Worm (Caenorhabditis elegans): ENCODE measurements around the gene pfd-1.

Gene pfd-1

DNA sequence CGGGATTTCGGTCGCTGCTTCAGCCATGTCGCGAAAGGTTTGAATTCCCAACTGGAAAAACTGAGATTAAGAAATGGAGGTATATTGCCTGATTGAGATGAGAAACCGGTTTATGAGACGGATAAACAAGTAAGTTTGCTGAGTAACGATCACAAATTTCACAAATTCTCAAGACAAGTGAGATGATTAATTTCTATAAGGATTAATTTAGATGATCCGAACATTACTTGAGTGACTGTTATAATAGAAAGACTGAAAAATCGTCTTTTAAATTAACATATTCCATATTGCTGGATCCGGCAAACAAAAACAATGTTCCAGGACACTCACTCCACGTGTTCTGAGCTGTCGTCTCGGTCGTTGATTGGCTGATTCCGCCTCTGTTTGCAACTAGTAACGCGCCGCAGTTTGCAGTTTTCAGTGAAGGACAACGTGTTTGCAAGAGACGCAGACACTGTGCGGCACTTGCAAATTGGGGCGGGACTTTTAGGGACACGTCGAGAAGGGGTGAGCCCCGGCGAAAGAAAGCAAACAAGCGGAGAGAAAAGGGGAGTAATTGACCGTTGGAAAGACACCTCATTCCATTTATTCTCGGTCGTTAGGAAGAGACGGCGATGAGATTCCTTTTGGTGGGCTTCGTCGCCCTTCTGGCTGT is 30.9 kb upstream of the pfd-1 start, which contains the start of the genes imp-2 and enpl-1 (continued):
- TF ChIP-seq nhr-19 (GFP tag; conservative IDR thresholded peaks at IDR 0.05) (peak; percentile 93), nhr-47 (tag; optimal IDR thresholded peaks at IDR 0.05) (peak; percentile 94), dsc-1 (tag; optimal IDR thresholded peaks at IDR 0.05) (peak; percentile 85), mdl-1 (tag; optimal IDR thresholded peaks at IDR 0.05) (peak; percentile 85 to 98), alr-1 (tag; optimal IDR thresholded peaks at IDR 0.05; ENCODE audit: borderline replicate concordance) (no peak), fkh-4 (tag; optimal IDR thresholded peaks at IDR 0.05; ENCODE audit: borderline replicate concordance) (peak; percentile 51), egl-13 (tag; optimal IDR thresholded peaks at IDR 0.05) (peak; percentile 83), hlh-17 (GFP tag; optimal IDR thresholded peaks at IDR 0.05; ENCODE audit: borderline replicate concordance) (no peak), ces-1 (GFP tag; optimal IDR thresholded peaks at IDR 0.05) (no peak), F16B12.6 (tag; optimal IDR thresholded peaks at IDR 0.05) (peak; percentile 56), isw-1 (GFP tag; IDR thresholded peaks at IDR 0.05) (peak; percentile 94), ztf-11 (tag; optimal IDR thresholded peaks at IDR 0.05) (peak in 1 of 2 experiments; percentile 78), vab-15 (tag; optimal IDR thresholded peaks at IDR 0.05) (peak; percentile 55), fos-1 (tag; optimal IDR thresholded peaks at IDR 0.05) (peak; percentile 76), ceh-90 (tag; optimal IDR thresholded peaks at IDR 0.05) (no peak), elt-2 (tag; optimal IDR thresholded peaks at IDR 0.05) (peak; percentile 72), lin-39 (tag; optimal IDR thresholded peaks at IDR 0.05) (peak; percentile 72), pqm-1 (tag; optimal IDR thresholded peaks at IDR 0.05) (no peak), efl-3 (GFP tag; optimal IDR thresholded peaks at IDR 0.05) (no peak), unc-98 (GFP tag; IDR thresholded peaks at IDR 0.05) (peak; percentile 49; the same call in 1 of the 2 replicates), nhr-71 (tag; optimal IDR thresholded peaks at IDR 0.05) (peak; percentile 97), ztf-4 (tag; optimal IDR thresholded peaks at IDR 0.05) (peak; percentile 75), grh-1 (GFP tag; IDR thresholded peaks at IDR 0.05) (peak; percentile 91), aly-2 (tag; optimal IDR thresholded peaks at IDR 0.05) (peak; percentile 44), C04F5.9 (tag; optimal IDR thresholded peaks at IDR 0.05) (peak; percentile 59), mep-1 (tag; optimal IDR thresholded peaks at IDR 0.05) (peak; percentile 88), Y116A8C.19 (tag; optimal IDR thresholded peaks at IDR 0.05; ENCODE audit: borderline replicate concordance) (no peak), zag-1 (tag; optimal IDR thresholded peaks at IDR 0.05) (peak; percentile 40), mab-9 (GFP tag; IDR thresholded peaks at IDR 0.05) (peak; percentile 77; the same call in 1 of the 2 replicates), blmp-1 (tag; optimal IDR thresholded peaks at IDR 0.05) (peak; percentile 37), ets-5 (GFP tag; IDR thresholded peaks at IDR 0.05) (no peak), hlh-4 (tag; optimal IDR thresholded peaks at IDR 0.05) (no peak), fkh-10 (GFP tag; optimal IDR thresholded peaks at IDR 0.05) (peak; percentile 75), sox-4 (tag; optimal IDR thresholded peaks at IDR 0.05) (peak; percentile 41), nhr-237 (tag; optimal IDR thresholded peaks at IDR 0.05) (peak; percentile 63), pax-3 (tag; optimal IDR thresholded peaks at IDR 0.05) (peak; percentile 84), mef-2 (tag; optimal IDR thresholded peaks at IDR 0.05) (peak; percentile 70), nhr-12 (tag; optimal IDR thresholded peaks at IDR 0.05) (no peak), ceh-88 (GFP tag; IDR thresholded peaks at IDR 0.05) (no peak), nhr-20 (tag; optimal IDR thresholded peaks at IDR 0.05) (peak; percentile 94), nhr-84 (tag; optimal IDR thresholded peaks at IDR 0.05) (no peak), lin-15B (tag; optimal IDR thresholded peaks at IDR 0.05) (peak; percentile 79), ceh-82 (tag; optimal IDR thresholded peaks at IDR 0.05) (peak; percentile 77 to 91 (median 88)), nhr-76 (tag; optimal IDR thresholded peaks at IDR 0.05) (peak; percentile 38), snpc-4 (tag; optimal IDR thresholded peaks at IDR 0.05) (peak; percentile 60), zip-4 (GFP tag; optimal IDR thresholded peaks at IDR 0.05) (peak; percentile 60), ceh-8 (GFP tag; optimal IDR thresholded peaks at IDR 0.05) (peak; percentile 57), unc-130 (tag; optimal IDR thresholded peaks at IDR 0.05) (peak; percentile 59), unc-30 (tag; optimal IDR thresholded peaks at IDR 0.05) (no peak), lsy-2 (tag; optimal IDR thresholded peaks at IDR 0.05) (peak; percentile 94 to 97), snu-23 (GFP tag; optimal IDR thresholded peaks at IDR 0.05) (peak; percentile 95), C34B4.2 (tag; optimal IDR thresholded peaks at IDR 0.05) (peak; percentile 42)

Data from whole organism, L1 larva.